Fruit fly (Drosophila melanogaster) whole organism, adult: ENCODE results near the gene Cog1.
A peak's percentile ranks its signal among the peaks of the same experiment; 100 is the strongest.

Experiments used
- CG11617 ChIP-seq: fragments of 200-800 bp; sonication (Bioruptor generic); optimal IDR thresholded peaks from 2 replicates; lab custom pipeline; 2017; ENCODE audit warnings: mild to moderate bottlenecking, missing biosample characterization, missing genetic modification reagents, missing genetic modification characterization
- CG12768 ChIP-seq: fragments of 200-800 bp; sonication (Bioruptor generic); optimal IDR thresholded peaks from 2 replicates; lab custom pipeline; 2017; ENCODE audit warnings: missing biosample characterization, missing genetic modification characterization, mild to moderate bottlenecking, moderate library complexity, missing genetic modification reagents
- CG14711 ChIP-seq: fragments of 200-800 bp; sonication (Bioruptor generic); optimal IDR thresholded peaks from 2 replicates; lab custom pipeline; 2018; ENCODE audit warnings: missing biosample characterization, mild to moderate bottlenecking, missing genetic modification characterization, moderate library complexity
- CG1620 ChIP-seq: fragments of 200-800 bp; sonication (Bioruptor generic); optimal IDR thresholded peaks from 2 replicates; lab custom pipeline; 2016; ENCODE audit warnings: missing biosample characterization, missing genetic modification characterization
- CG33017 ChIP-seq: fragments of 200-800 bp; sonication (Bioruptor generic); optimal IDR thresholded peaks from 2 replicates; lab custom pipeline; 2018; ENCODE audit warnings: missing biosample characterization, mild to moderate bottlenecking, missing genetic modification characterization, moderate library complexity
- CG5204 ChIP-seq: fragments of 200-800 bp; sonication (Bioruptor generic); optimal IDR thresholded peaks from 2 replicates; lab custom pipeline; 2016; ENCODE audit warnings: missing biosample characterization, missing genetic modification characterization
- CG7045 ChIP-seq: fragments of 200-800 bp; sonication (Bioruptor generic); optimal IDR thresholded peaks from 2 replicates; lab custom pipeline; 2017; ENCODE audit warnings: missing biosample characterization, mild to moderate bottlenecking, missing genetic modification characterization
- CG7101 ChIP-seq: fragments of 200-800 bp; sonication (Bioruptor generic); optimal IDR thresholded peaks from 2 replicates; lab custom pipeline; 2018; ENCODE audit warnings: missing biosample characterization, mild to moderate bottlenecking, missing genetic modification characterization, moderate library complexity
- Clk ChIP-seq: fragments of 200-800 bp; sonication (Bioruptor generic); optimal IDR thresholded peaks from 2 replicates; lab custom pipeline; 2017; ENCODE audit warnings: missing biosample characterization, missing genetic modification characterization
- Crg-1 ChIP-seq: fragments of 200-800 bp; sonication (Bioruptor generic); optimal IDR thresholded peaks from 2 replicates; lab custom pipeline; 2016; ENCODE audit warnings: missing biosample characterization, missing genetic modification characterization
- Hr96 ChIP-seq: fragments of 200-800 bp; sonication (Bioruptor generic); optimal IDR thresholded peaks from 2 replicates; lab custom pipeline; 2016; ENCODE audit warnings: missing biosample characterization, missing genetic modification characterization
- Mnt ChIP-seq: fragments of 200-800 bp; sonication (Bioruptor generic); optimal IDR thresholded peaks from 2 replicates; lab custom pipeline; 2016; ENCODE audit warnings: missing biosample characterization, mild to moderate bottlenecking, missing genetic modification characterization
- bab1 ChIP-seq: fragments of 200-800 bp; sonication (Bioruptor generic); optimal IDR thresholded peaks from 3 replicates; lab custom pipeline; 2019; ENCODE audit warnings: missing biosample characterization, mild to moderate bottlenecking, missing genetic modification characterization, moderate library complexity
- cic ChIP-seq: fragments of 200-800 bp; sonication (Bioruptor generic); optimal IDR thresholded peaks from 2 replicates; lab custom pipeline; 2017; ENCODE audit warnings: missing biosample characterization, mild to moderate bottlenecking, missing genetic modification characterization, moderate library complexity
- cnc ChIP-seq, 2 experiments: fragments of >200 bp; optimal IDR thresholded peaks; 2 replicates each; lab custom pipeline; 2017
- kay ChIP-seq: fragments of 200-800 bp; sonication (Bioruptor generic); peaks from one replicate; lab custom pipeline; 2016; ENCODE audit warnings: missing biosample characterization, missing genetic modification characterization, borderline replicate concordance
- ovo ChIP-seq: fragments of 200-800 bp; sonication (Bioruptor generic); optimal IDR thresholded peaks from 2 replicates; lab custom pipeline; 2016; ENCODE audit warnings: missing biosample characterization, missing genetic modification characterization
- pad ChIP-seq: fragments of 200-800 bp; sonication (Bioruptor generic); optimal IDR thresholded peaks from 3 replicates; lab custom pipeline; 2017; ENCODE audit warnings: missing biosample characterization, missing genetic modification characterization, mild to moderate bottlenecking, moderate library complexity, missing genetic modification reagents
- tj ChIP-seq: fragments of 200-800 bp; sonication (Bioruptor generic); optimal IDR thresholded peaks from 3 replicates; lab custom pipeline; 2017; ENCODE audit warnings: missing biosample characterization, mild to moderate bottlenecking, missing genetic modification characterization, moderate library complexity
- toe ChIP-seq: fragments of 200-800 bp; sonication (Bioruptor generic); optimal IDR thresholded peaks from 2 replicates; lab custom pipeline; 2016; ENCODE audit warnings: missing biosample characterization, missing genetic modification characterization

Cog1 gene

DNA sequence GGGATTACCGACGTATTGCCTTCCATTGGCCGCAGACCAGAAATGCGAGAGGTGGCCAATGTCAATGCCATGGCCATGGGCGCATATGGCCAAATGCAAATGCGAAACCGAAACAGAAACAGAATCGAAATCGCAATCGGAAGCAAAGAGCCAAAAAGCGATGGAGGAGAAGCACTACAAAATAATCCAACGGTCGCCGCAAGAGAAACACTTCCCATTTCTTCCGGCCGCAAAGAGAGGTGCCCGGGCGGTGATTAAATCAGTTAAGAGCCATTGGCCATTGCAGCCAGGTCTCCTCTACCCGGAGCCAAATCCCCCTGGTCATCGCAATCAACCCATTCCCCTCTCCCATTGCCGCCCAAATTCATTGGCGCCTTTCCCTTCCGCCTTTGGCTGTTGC is 5.3 kb downstream of the Cog1 start, which contains the start of gene CG14742:
Gene CG14742, plus strand, starts transcription at position 301 of the 400 bp plus-strand sequence.
- TF ChIP-seq CG11617 (GFP tag; lab: Kevin White, UChicago): peak; percentile 20
- no peak for TF ChIP-seq cic

DNA sequence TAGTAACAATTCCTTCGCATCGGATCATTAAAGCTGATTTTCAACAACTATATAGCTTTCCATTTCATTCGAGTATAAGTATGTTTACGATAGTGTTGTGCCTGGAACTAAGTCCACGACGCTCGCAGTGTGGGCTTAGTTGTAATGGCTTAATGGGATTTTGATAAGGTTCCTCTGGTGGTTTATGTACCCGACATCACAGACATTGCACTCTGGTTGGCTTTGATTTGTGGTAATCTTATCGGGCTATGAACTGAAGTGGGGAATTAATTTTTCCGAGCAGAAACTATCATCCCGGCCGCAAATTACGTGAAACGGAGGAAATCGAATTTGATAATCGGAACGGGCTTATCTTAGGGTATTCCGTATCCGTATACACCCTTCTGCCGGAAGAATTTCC is 7.9 kb downstream of the Cog1 start:
- TF ChIP-seq Crg-1 (GFP tag; lab: Kevin White, UChicago) (no peak), Hr96 (GFP tag; lab: Kevin White, UChicago) (no peak), CG1620 (no peak), CG11617 (GFP tag; lab: Kevin White, UChicago) (no peak), tj (GFP tag; lab: Kevin White, UChicago) (no peak), CG7045 (GFP tag; lab: Kevin White, UChicago) (no peak), ovo (GFP tag; lab: Kevin White, UChicago) (no peak), CG12768 (GFP tag; lab: Kevin White, UChicago) (no peak), CG33017 (tag; lab: Kevin White, UChicago) (no peak), toe (GFP tag; lab: Kevin White, UChicago) (no peak), CG5204 (GFP tag; lab: Kevin White, UChicago) (no peak), Mnt (no peak), kay (GFP tag; lab: Kevin White, UChicago) (no peak), Clk (no peak), pad (GFP tag; lab: Kevin White, UChicago) (no peak), CG14711 (tag; lab: Kevin White, UChicago) (no peak)

DNA sequence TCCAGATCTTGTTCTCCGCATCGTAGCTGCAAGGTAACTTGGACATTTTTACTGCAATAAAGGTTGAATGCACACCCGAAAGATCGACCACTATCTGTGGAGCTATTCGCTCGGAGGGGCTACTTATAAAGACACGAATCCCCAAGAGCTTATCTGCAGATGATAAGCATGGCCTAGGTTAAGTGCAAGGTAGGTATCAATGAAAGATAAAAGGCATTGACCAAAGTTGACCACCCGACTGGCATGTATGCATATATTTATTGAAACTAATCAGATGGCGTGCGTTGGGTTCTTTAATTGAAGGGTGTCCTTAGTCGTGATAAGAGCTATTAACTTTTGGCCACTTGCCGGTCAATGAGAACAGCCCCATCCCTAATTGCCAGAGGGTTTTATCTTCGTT is 9.2 kb downstream of the Cog1 start, which contains the start of gene CG4830:
Gene CG4830, minus strand, starts transcription at position 101 of the 400 bp plus-strand sequence.
- TF ChIP-seq CG14711 (tag; lab: Kevin White, UChicago) (no peak), Crg-1 (GFP tag; lab: Kevin White, UChicago) (no peak)

DNA sequence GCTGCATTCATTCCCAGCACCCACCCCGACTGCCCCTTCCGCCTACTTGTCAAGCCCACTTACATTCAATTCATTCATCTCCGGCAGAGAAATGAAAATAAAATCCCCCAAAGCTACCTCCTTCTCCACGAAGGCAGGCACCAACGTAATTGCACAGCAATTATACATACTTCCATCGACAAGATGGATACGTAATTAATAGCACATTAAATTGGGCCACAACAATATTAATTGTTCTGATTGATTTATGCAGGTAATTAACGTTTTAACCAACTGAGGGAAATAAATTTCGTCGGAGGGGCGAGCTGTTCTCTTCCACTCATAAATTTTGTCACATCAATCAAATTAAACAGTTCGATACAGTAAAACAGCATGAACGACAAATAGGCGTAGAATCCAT is 21.8 kb downstream of the Cog1 start, which contains the start of gene Adk1:
Gene Adk1, plus strand, starts transcription at position 301 of the 400 bp plus-strand sequence.
- TF ChIP-seq CG7101 (tag; lab: Kevin White, UChicago): no peak
- TF ChIP-seq CG11617 (GFP tag; lab: Kevin White, UChicago): no peak
- TF ChIP-seq CG14711 (tag; lab: Kevin White, UChicago): no peak
- TF ChIP-seq ovo (GFP tag; lab: Kevin White, UChicago): no peak

DNA sequence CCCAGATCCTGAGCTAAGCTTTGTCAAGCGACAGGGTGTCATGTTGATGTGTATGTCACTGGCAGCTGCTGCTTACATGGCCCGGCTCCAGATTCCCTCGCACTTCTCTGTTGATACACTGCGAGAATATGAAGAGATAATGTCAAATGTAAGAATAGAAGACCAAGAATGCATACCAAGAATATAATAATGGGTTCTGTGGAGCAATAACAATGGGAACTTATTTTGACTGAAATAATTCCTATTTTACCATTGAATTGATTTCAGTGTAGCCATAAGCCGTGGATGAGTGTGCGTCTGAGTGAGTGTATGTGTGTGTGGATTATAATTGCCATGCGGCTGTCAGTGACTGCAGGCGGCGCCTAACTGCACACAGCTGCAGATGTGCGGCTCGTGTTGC is 23.4 kb downstream of the Cog1 start:
- TF ChIP-seq tj (GFP tag; lab: Kevin White, UChicago) (no peak), CG7101 (tag; lab: Kevin White, UChicago) (no peak), kay (GFP tag; lab: Kevin White, UChicago) (no peak), toe (GFP tag; lab: Kevin White, UChicago) (no peak), CG11617 (GFP tag; lab: Kevin White, UChicago) (no peak), cic (no peak), Clk (no peak), CG14711 (tag; lab: Kevin White, UChicago) (no peak), Mnt (no peak), pad (GFP tag; lab: Kevin White, UChicago) (no peak), CG1620 (no peak), Crg-1 (GFP tag; lab: Kevin White, UChicago) (no peak), ovo (GFP tag; lab: Kevin White, UChicago) (no peak), CG33017 (tag; lab: Kevin White, UChicago) (no peak), CG12768 (GFP tag; lab: Kevin White, UChicago) (no peak), Hr96 (GFP tag; lab: Kevin White, UChicago) (no peak), bab1 (GFP tag; lab: Kevin White, UChicago) (no peak), CG5204 (GFP tag; lab: Kevin White, UChicago) (no peak), CG7045 (GFP tag; lab: Kevin White, UChicago) (no peak)

DNA sequence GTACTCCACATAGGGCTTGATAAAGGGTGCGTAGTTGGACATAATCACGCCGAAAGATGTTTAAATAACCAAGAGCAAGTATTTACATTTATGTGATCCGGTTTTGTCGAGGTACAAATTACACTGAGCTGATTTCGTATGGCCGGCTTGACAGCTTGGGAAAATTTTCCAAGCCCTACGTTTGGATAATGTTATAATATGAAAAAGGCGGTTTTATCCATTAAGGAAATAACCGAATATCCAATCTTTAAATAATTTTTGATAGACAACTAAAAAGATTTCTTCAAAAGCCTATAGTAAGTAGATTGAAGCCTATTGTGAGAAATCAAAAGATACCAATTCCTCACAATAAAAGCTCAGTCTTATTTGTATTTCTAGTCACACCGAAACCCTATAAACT is 24.6 kb downstream of the Cog1 start, which contains the start of the genes eIF3d2 and CG43450:
Gene eIF3d2, minus strand, starts transcription at position 101 of the 400 bp plus-strand sequence.
Gene CG43450, plus strand, starts transcription at position 384 of the 400 bp plus-strand sequence.
- TF ChIP-seq Clk: no peak
- no peak for TF ChIP-seq CG7101 (tag; lab: Kevin White, UChicago)
- no peak for TF ChIP-seq toe (GFP tag; lab: Kevin White, UChicago)

DNA sequence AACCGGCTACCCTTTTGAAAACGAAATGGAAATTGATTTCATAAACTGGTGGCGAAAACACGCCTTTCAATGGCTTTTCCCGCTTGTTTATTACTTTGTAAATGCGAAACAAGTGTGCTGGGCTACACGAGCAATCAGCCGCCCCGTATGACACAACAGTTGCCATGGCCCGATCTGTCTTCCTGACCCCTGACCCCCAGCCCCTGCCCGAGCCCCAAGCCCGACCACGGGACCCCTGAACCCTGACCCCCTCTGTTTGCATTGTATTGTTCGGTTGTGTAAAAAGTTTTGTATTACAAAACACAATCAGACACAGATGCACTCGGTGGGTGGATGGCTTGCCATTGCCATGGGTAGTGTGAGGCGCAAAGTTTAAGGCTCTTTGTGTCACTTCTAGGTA is 33.9 kb downstream of the Cog1 start:
- no peak for TF ChIP-seq CG33017 (tag; lab: Kevin White, UChicago)
- TF ChIP-seq tj (GFP tag; lab: Kevin White, UChicago): no peak
- TF ChIP-seq CG7101 (tag; lab: Kevin White, UChicago): no peak
- no peak for TF ChIP-seq toe (GFP tag; lab: Kevin White, UChicago)
- TF ChIP-seq cic: no peak
- TF ChIP-seq ovo (GFP tag; lab: Kevin White, UChicago): no peak
- TF ChIP-seq CG5204 (GFP tag; lab: Kevin White, UChicago): no peak
- TF ChIP-seq CG11617 (GFP tag; lab: Kevin White, UChicago): no peak
- TF ChIP-seq Clk: no peak
- TF ChIP-seq Hr96 (GFP tag; lab: Kevin White, UChicago): no peak
- no peak for TF ChIP-seq Mnt
- TF ChIP-seq pad (GFP tag; lab: Kevin White, UChicago): no peak
- TF ChIP-seq cnc (optimal IDR thresholded peaks at IDR 0.05; lab: Kevin White, UChicago): no peak
- no peak for TF ChIP-seq CG12768 (GFP tag; lab: Kevin White, UChicago)
- no peak for TF ChIP-seq CG7045 (GFP tag; lab: Kevin White, UChicago)
- TF ChIP-seq CG14711 (tag; lab: Kevin White, UChicago): no peak
- TF ChIP-seq CG1620: no peak
- TF ChIP-seq bab1 (GFP tag; lab: Kevin White, UChicago): no peak
